Fruit fly (Drosophila melanogaster) whole organism, embryonic: ENCODE results near the gene CG13144.

Source experiments
- Abd-B ChIP-seq: fragments of 200-800 bp; sonication (Bioruptor generic); optimal IDR thresholded peaks from 2 replicates; lab custom pipeline; 2018; ENCODE audit warnings: missing biosample characterization, mild to moderate bottlenecking, missing genetic modification characterization, moderate library complexity
- Atf6 ChIP-seq: fragments of 200-800 bp; sonication (Bioruptor generic); IDR thresholded peaks from 2 replicates; pipeline ENCODE4 v1.3.6; 2022; ENCODE audit warnings: missing biosample characterization, missing genetic modification characterization
- Blimp-1 ChIP-seq: fragments of 200-800 bp; sonication (Bioruptor generic); optimal IDR thresholded peaks from 3 replicates; lab custom pipeline; 2018; ENCODE audit warnings: missing biosample characterization, missing genetic modification characterization, mild to moderate bottlenecking, moderate library complexity, missing genetic modification reagents
- CG10979 ChIP-seq: fragments of 200-800 bp; sonication (Bioruptor generic); optimal IDR thresholded peaks from 2 replicates; lab custom pipeline; 2018; ENCODE audit warnings: missing biosample characterization, mild to moderate bottlenecking, missing genetic modification characterization, moderate library complexity
- CG11093 ChIP-seq: fragments of 200-800 bp; sonication (Bioruptor generic); IDR thresholded peaks from 3 replicates; pipeline ENCODE4 v1.3.6; 2022; ENCODE audit warnings: missing biosample characterization, missing genetic modification characterization
- CG12104 ChIP-seq: fragments of 200-800 bp; sonication (Bioruptor generic); optimal IDR thresholded peaks from 3 replicates; lab custom pipeline; 2016; ENCODE audit warnings: missing biosample characterization, missing genetic modification characterization
- CG1233 ChIP-seq: fragments of 200-800 bp; sonication (Bioruptor generic); optimal IDR thresholded peaks from 4 replicates; lab custom pipeline; 2018; ENCODE audit warnings: missing biosample characterization, mild to moderate bottlenecking, missing genetic modification characterization
- CG13123 ChIP-seq: fragments of 200-800 bp; sonication (Bioruptor generic); optimal IDR thresholded peaks from 2 replicates; lab custom pipeline; 2016; ENCODE audit warnings: missing biosample characterization, missing genetic modification characterization
- CG13296 ChIP-seq: fragments of 200-800 bp; sonication (Bioruptor generic); optimal IDR thresholded peaks from 3 replicates; lab custom pipeline; 2018; ENCODE audit warnings: missing biosample characterization, mild to moderate bottlenecking, missing genetic modification characterization
- CG16813 ChIP-seq: fragments of 200-800 bp; sonication (Bioruptor generic); IDR thresholded peaks from 3 replicates; pipeline ENCODE4 v1.3.6; 2022; ENCODE audit warnings: missing biosample characterization, missing genetic modification characterization; ENCODE audit not compliant: partially characterized antibody
- CG17829 ChIP-seq: fragments of 200-800 bp; optimal IDR thresholded peaks from 2 replicates; lab custom pipeline; 2019; ENCODE audit warnings: missing biosample characterization, mild to moderate bottlenecking, missing genetic modification characterization, moderate library complexity
- CG18262 ChIP-seq: fragments of 200-800 bp; optimal IDR thresholded peaks from 3 replicates; lab custom pipeline; 2019; ENCODE audit warnings: missing biosample characterization, mild to moderate bottlenecking, missing genetic modification characterization, moderate library complexity
- CG2116 ChIP-seq: fragments of 200-800 bp; sonication (Bioruptor generic); optimal IDR thresholded peaks from 3 replicates; lab custom pipeline; 2018; ENCODE audit warnings: missing biosample characterization, mild to moderate bottlenecking, missing genetic modification characterization
- CG2129 ChIP-seq: fragments of 200-800 bp; sonication (Bioruptor generic); IDR thresholded peaks from 2 replicates; pipeline ENCODE4 v1.3.6; 2022; ENCODE audit warnings: missing biosample characterization, missing genetic modification characterization; ENCODE audit not compliant: partially characterized antibody
- CG31365 ChIP-seq: fragments of 200-800 bp; sonication (Bioruptor generic); optimal IDR thresholded peaks from 2 replicates; lab custom pipeline; 2018; ENCODE audit warnings: missing biosample characterization, mild to moderate bottlenecking, missing genetic modification characterization
- CG34376 ChIP-seq: fragments of 200-800 bp; sonication (Bioruptor generic); optimal IDR thresholded peaks from 2 replicates; lab custom pipeline; 2018; ENCODE audit warnings: missing biosample characterization, mild to moderate bottlenecking, missing genetic modification characterization
- CG34422 ChIP-seq: fragments of 200-800 bp; sonication (Bioruptor generic); IDR thresholded peaks from 3 replicates; pipeline ENCODE4 v1.3.6; 2022; ENCODE audit warnings: missing biosample characterization, missing genetic modification characterization
- CG42726 ChIP-seq: fragments of 200-800 bp; sonication (Bioruptor generic); IDR thresholded peaks from 2 replicates; pipeline ENCODE4 v1.3.6; 2022; ENCODE audit warnings: missing biosample characterization, missing genetic modification characterization; ENCODE audit not compliant: partially characterized antibody
- CG4282 ChIP-seq: fragments of 200-800 bp; sonication (Bioruptor generic); optimal IDR thresholded peaks from 2 replicates; lab custom pipeline; 2016; ENCODE audit warnings: missing biosample characterization, missing genetic modification characterization
- CG7987 ChIP-seq: fragments of 200-800 bp; sonication (Bioruptor generic); optimal IDR thresholded peaks from 2 replicates; lab custom pipeline; 2018; ENCODE audit warnings: missing biosample characterization, mild to moderate bottlenecking, missing genetic modification characterization, moderate library complexity
- CG8765 ChIP-seq: fragments of 200-800 bp; sonication (Bioruptor generic); IDR thresholded peaks from 2 replicates; pipeline ENCODE4 v1.3.6; 2022; ENCODE audit warnings: missing biosample characterization, missing genetic modification characterization
- Chrac-16 ChIP-seq: fragments of 200-800 bp; sonication (Bioruptor generic); optimal IDR thresholded peaks from 3 replicates; lab custom pipeline; 2016; ENCODE audit warnings: missing biosample characterization, missing genetic modification characterization
- CoRest ChIP-seq: fragments of 200-800 bp; sonication (Bioruptor generic); optimal IDR thresholded peaks from 3 replicates; lab custom pipeline; 2018; ENCODE audit warnings: missing biosample characterization, mild to moderate bottlenecking, missing genetic modification characterization, moderate library complexity
- Dip2 ChIP-seq: fragments of 200-800 bp; sonication (Bioruptor generic); IDR thresholded peaks from 2 replicates; pipeline ENCODE4 v1.3.6; 2022; ENCODE audit warnings: missing biosample characterization, missing genetic modification characterization
- Ets65A ChIP-seq: fragments of 200-800 bp; sonication (Bioruptor generic); peaks from one replicate; lab custom pipeline; 2016; ENCODE audit warnings: missing biosample characterization, missing genetic modification characterization
- Ets97D ChIP-seq: fragments of 200-800 bp; sonication (Bioruptor generic); optimal IDR thresholded peaks from 3 replicates; lab custom pipeline; 2016; ENCODE audit warnings: missing biosample characterization, missing genetic modification characterization
- Gug ChIP-seq: fragments of 200-800 bp; sonication (Bioruptor generic); IDR thresholded peaks from 4 replicates; pipeline ENCODE4 v1.3.6; 2022; ENCODE audit warnings: missing biosample characterization, missing genetic modification characterization
- H2.0 ChIP-seq: fragments of 200-800 bp; sonication (Bioruptor generic); IDR thresholded peaks from 2 replicates; pipeline ENCODE4 v1.3.6; 2022; ENCODE audit warnings: missing biosample characterization, missing genetic modification characterization
- Hr78 ChIP-seq, 2 experiments: fragments of 200-800 bp in 1 of 2; fragments of >200 bp in 1 of 2; sonication (Bioruptor generic) in 1 of 2; optimal IDR thresholded peaks; 2 replicates each; lab custom pipeline; 2017 to 2019; ENCODE audit warnings: missing biosample characterization in 2 of 2, missing genetic modification characterization in 2 of 2, mild to moderate bottlenecking in 1 of 2, moderate library complexity in 1 of 2
- chinmo ChIP-seq: fragments of 200-800 bp; sonication (Bioruptor generic); IDR thresholded peaks from 4 replicates; pipeline ENCODE4 v1.3.6; 2022; ENCODE audit warnings: missing biosample characterization, missing genetic modification characterization; ENCODE audit not compliant: partially characterized antibody
- en ChIP-seq: fragments of 200-800 bp; sonication (Bioruptor generic); optimal IDR thresholded peaks from 2 replicates; lab custom pipeline; 2016; ENCODE audit warnings: missing biosample characterization, missing genetic modification characterization
- fd96Cb ChIP-seq: fragments of 200-800 bp; sonication (Bioruptor generic); optimal IDR thresholded peaks from 2 replicates; lab custom pipeline; 2018; ENCODE audit warnings: missing biosample characterization, mild to moderate bottlenecking, missing genetic modification characterization, moderate library complexity
- h ChIP-seq: fragments of >200 bp; optimal IDR thresholded peaks from 2 replicates; lab custom pipeline; 2017
- her ChIP-seq: fragments of 200-800 bp; sonication (Bioruptor generic); optimal IDR thresholded peaks from 2 replicates; lab custom pipeline; 2016; ENCODE audit warnings: missing biosample characterization, missing genetic modification characterization
- ind ChIP-seq: fragments of 200-800 bp; sonication (Bioruptor generic); optimal IDR thresholded peaks from 3 replicates; lab custom pipeline; 2016; ENCODE audit warnings: missing biosample characterization, missing genetic modification characterization
- kni ChIP-seq: fragments of 200-800 bp; sonication (Bioruptor generic); optimal IDR thresholded peaks from 3 replicates; lab custom pipeline; 2017; ENCODE audit warnings: mild to moderate bottlenecking, missing biosample characterization, missing genetic modification reagents, missing genetic modification characterization
- oc ChIP-seq: fragments of 200-800 bp; sonication (Bioruptor generic); optimal IDR thresholded peaks from 2 replicates; lab custom pipeline; 2018; ENCODE audit warnings: missing biosample characterization, mild to moderate bottlenecking, missing genetic modification characterization, moderate library complexity
- pan ChIP-seq, 4 experiments: fragments of >200 bp in 3 of 4; fragments of 200-800 bp in 1 of 4; sonication (Bioruptor generic) in 1 of 4; optimal IDR thresholded peaks in 3 of 4; IDR thresholded peaks in 1 of 4; 2 replicates each; pipeline versions ENCODE4 v1.3.6 to Lab custom; 2017 to 2022; ENCODE audit warnings: missing biosample characterization in 2 of 4, missing genetic modification characterization in 2 of 4, mixed read lengths in 1 of 4
- prd ChIP-seq, 3 experiments: fragments of >200 bp in 2 of 3; fragments of 200-800 bp in 1 of 3; sonication (Bioruptor generic) in 1 of 3; optimal IDR thresholded peaks in 2 of 3; IDR thresholded peaks in 1 of 3; 2 replicates in 2 of 3; 3 replicates in 1 of 3; pipeline versions ENCODE4 v1.3.6 to Lab custom; 2017 to 2022; ENCODE audit warnings: missing biosample characterization in 1 of 3, missing genetic modification characterization in 1 of 3
- pum ChIP-seq: fragments of 200-800 bp; sonication (Bioruptor generic); optimal IDR thresholded peaks from 2 replicates; lab custom pipeline; 2016; ENCODE audit warnings: missing biosample characterization, missing genetic modification characterization
- pzg ChIP-seq: fragments of 200-800 bp; sonication (Bioruptor generic); optimal IDR thresholded peaks from 3 replicates; lab custom pipeline; 2018; ENCODE audit warnings: missing biosample characterization, mild to moderate bottlenecking, missing genetic modification characterization, moderate library complexity
- rib ChIP-seq: fragments of 200-800 bp; sonication (Bioruptor generic); IDR thresholded peaks from 2 replicates; pipeline ENCODE4 v1.3.6; 2022; ENCODE audit warnings: missing biosample characterization, missing genetic modification characterization
- run ChIP-seq: fragments of 200-800 bp; sonication (Bioruptor generic); optimal IDR thresholded peaks from 3 replicates; lab custom pipeline; 2018; ENCODE audit warnings: missing biosample characterization, mild to moderate bottlenecking, missing genetic modification characterization
- sisA ChIP-seq: fragments of 200-800 bp; sonication (Bioruptor generic); IDR thresholded peaks from 2 replicates; pipeline ENCODE4 v1.3.6; 2022; ENCODE audit warnings: missing biosample characterization, missing genetic modification characterization
- tup ChIP-seq: fragments of 200-800 bp; sonication (Bioruptor generic); optimal IDR thresholded peaks from 2 replicates; lab custom pipeline; 2016; ENCODE audit warnings: missing biosample characterization, mild to moderate bottlenecking, missing genetic modification characterization, moderate library complexity
- twi ChIP-seq: fragments of 200-800 bp; optimal IDR thresholded peaks from 2 replicates; lab custom pipeline; 2019; ENCODE audit warnings: missing biosample characterization, mild to moderate bottlenecking, missing genetic modification characterization, moderate library complexity
- wor ChIP-seq: fragments of 200-800 bp; sonication (Bioruptor generic); IDR thresholded peaks from 2 replicates; pipeline ENCODE4 v1.3.6; 2022; ENCODE audit warnings: missing biosample characterization, missing genetic modification characterization

The CG13144 gene

dm6 chr2L:10522174-10522893, 31.1 kb upstream of the CG13144 start (continued):
- TF ChIP-seq en (no peak), Dip2 (GFP tag; lab: Robert Waterston, UW) (0 out of 2 replicates have a peak, but pooled peaks have one; percentile 26), CG8765 (GFP tag; lab: Robert Waterston, UW) (no peak), CG42726 (GFP tag; lab: Robert Waterston, UW) (no peak), kni (GFP tag; lab: Kevin White, UChicago) (no peak), pzg (no peak), Abd-B (peak; percentile 17), ind (GFP tag; lab: Kevin White, UChicago) (peak; percentile 60), pum (GFP tag; lab: Kevin White, UChicago) (no peak), Ets97D (GFP tag; lab: Kevin White, UChicago) (no peak), CG4282 (GFP tag; lab: Kevin White, UChicago) (no peak), run (tag; lab: Kevin White, UChicago) (peak; percentile 47), CG13296 (GFP tag; lab: Kevin White, UChicago) (peak; percentile 50), H2.0 (GFP tag; lab: Robert Waterston, UW) (no peak; the same call in 1 of the 2 replicates), CG16813 (GFP tag; lab: Robert Waterston, UW) (no peak), h (no peak), CG7987 (no peak), Gug (GFP tag; lab: Robert Waterston, UW) (peak; percentile 59; the same call in 3 of the 4 replicates), prd (optimal IDR thresholded peaks at IDR 0.05; lab: Kevin White, UChicago) (no peak), prd (GFP tag; IDR thresholded peaks at IDR 0.05; lab: Robert Waterston, UW) (peak; percentile 71; the same call in 2 of the 3 replicates), CG34422 (GFP tag; lab: Robert Waterston, UW) (peak; percentile 60; the same call in 2 of the 3 replicates), fd96Cb (tag; lab: Kevin White, UChicago) (peak; percentile 57), her (GFP tag; lab: Kevin White, UChicago) (no peak), CG31365 (tag; lab: Kevin White, UChicago) (no peak), Ets65A (GFP tag; lab: Kevin White, UChicago) (peak; percentile 66), oc (no peak), CG18262 (peak; percentile 65), CG2129 (GFP tag; lab: Robert Waterston, UW) (no peak), rib (GFP tag; lab: Robert Waterston, UW) (no peak), Atf6 (peak; percentile 60; the same call in 1 of the 2 replicates), chinmo (GFP tag; lab: Robert Waterston, UW) (no peak), Blimp-1 (GFP tag; lab: Kevin White, UChicago) (peak; percentile 41), CG2116 (GFP tag; lab: Kevin White, UChicago) (peak; percentile 5), CG1233 (GFP tag; lab: Kevin White, UChicago) (peak; percentile 55), CG13123 (GFP tag; lab: Kevin White, UChicago) (peak; percentile 24), wor (peak; percentile 58), CG34376 (GFP tag; lab: Kevin White, UChicago) (no peak), CoRest (tag; lab: Kevin White, UChicago) (peak; percentile 82), CG10979 (peak; percentile 34), CG11093 (peak; percentile 68; the same call in 1 of the 3 replicates), pan (optimal IDR thresholded peaks at IDR 0.05; lab: Kevin White, UChicago) (peak in 1 of 2 experiments; percentile 4), pan (GFP tag; optimal IDR thresholded peaks at IDR 0.05 in 1 of 2, IDR thresholded peaks at IDR 0.05 in 1 of 2) (peak in 1 of 2 experiments; percentile 74), sisA (GFP tag; lab: Robert Waterston, UW) (no peak; the same call in 1 of the 2 replicates), Chrac-16 (GFP tag; lab: Kevin White, UChicago) (peak; percentile 42), CG17829 (tag; lab: Kevin White, UChicago) (peak; percentile 37), Hr78 (GFP tag; optimal IDR thresholded peaks at IDR 0.05; lab: Kevin White, UChicago) (peak in 1 of 2 experiments; percentile 23), CG12104 (GFP tag; lab: Kevin White, UChicago) (peak; percentile 69), twi (tag; lab: Kevin White, UChicago) (no peak), tup (GFP tag; lab: Kevin White, UChicago) (no peak)
